Worm (Caenorhabditis elegans) whole organism, midembryonic: Measurements from ENCODE around the gene ZC239.22.

Experiments used
- T22C8.4 ChIP-seq: fragments of 200-800 bp; sonication (Bioruptor generic); IDR thresholded peaks from 2 replicates; pipeline ENCODE4 v1.3.6; 2022; ENCODE audit warnings: missing genetic modification characterization, missing compliant biosample characterization
- flt-1 ChIP-seq: fragments of 200-800 bp; sonication (Bioruptor generic); IDR thresholded peaks from 2 replicates; pipeline ENCODE4 v1.3.6; 2022; ENCODE audit warnings: missing genetic modification characterization, missing compliant biosample characterization
- klf-2 ChIP-seq: fragments of 200-800 bp; sonication (Bioruptor generic); conservative IDR thresholded peaks from 2 replicates; pipeline ENCODE4 v1.3.6; 2022; ENCODE audit warnings: missing genetic modification reagents, missing genetic modification characterization, missing compliant biosample characterization
- med-1 ChIP-seq: sonication (generic microtip); optimal IDR thresholded peaks from 2 replicates; lab custom pipeline; 2017; ENCODE audit warnings: missing genetic modification characterization, mild to moderate bottlenecking, missing compliant biosample characterization, antibody characterized with exemption, missing genetic modification reagents; ENCODE audit not compliant: insufficient read depth
- tab-1 ChIP-seq: fragments of 200-800 bp; sonication (Bioruptor generic); IDR thresholded peaks from 2 replicates; pipeline ENCODE4 v1.3.6; 2022; ENCODE audit warnings: missing genetic modification characterization, missing compliant biosample characterization

ce11 chrII:3241842-3242241 is 21.2 kb upstream of the ZC239.22 start:
- TF ChIP-seq klf-2 (GFP tag; lab: Robert Waterston, UW) (no peak), flt-1 (GFP tag; lab: Robert Waterston, UW) (no peak), tab-1 (GFP tag; lab: Robert Waterston, UW) (no peak), T22C8.4 (GFP tag; lab: Robert Waterston, UW) (no peak), med-1 (no peak)
